Worm (Caenorhabditis elegans) whole organism, midembryonic: ENCODE data around the gene pgp-9.

ENCODE experiments used
- T22C8.4 ChIP-seq: fragments of 200-800 bp; sonication (Bioruptor generic); IDR thresholded peaks from 2 replicates; pipeline ENCODE4 v1.3.6; 2022; ENCODE audit warnings: missing genetic modification characterization, missing compliant biosample characterization
- cog-1 ChIP-seq: sonication (generic microtip); optimal IDR thresholded peaks from 2 replicates; lab custom pipeline; 2016; ENCODE audit warnings: missing genetic modification characterization, missing compliant biosample characterization
- flt-1 ChIP-seq: fragments of 200-800 bp; sonication (Bioruptor generic); IDR thresholded peaks from 2 replicates; pipeline ENCODE4 v1.3.6; 2022; ENCODE audit warnings: missing genetic modification characterization, missing compliant biosample characterization
- klf-2 ChIP-seq: fragments of 200-800 bp; sonication (Bioruptor generic); conservative IDR thresholded peaks from 2 replicates; pipeline ENCODE4 v1.3.6; 2022; ENCODE audit warnings: missing genetic modification reagents, missing genetic modification characterization, missing compliant biosample characterization
- med-1 ChIP-seq: sonication (generic microtip); optimal IDR thresholded peaks from 2 replicates; lab custom pipeline; 2017; ENCODE audit warnings: missing genetic modification characterization, mild to moderate bottlenecking, missing compliant biosample characterization, antibody characterized with exemption, missing genetic modification reagents; ENCODE audit not compliant: insufficient read depth
- ref-1 ChIP-seq: fragments of 200-800 bp; sonication (Bioruptor generic); conservative IDR thresholded peaks from 2 replicates; pipeline ENCODE4 v1.3.6; 2022; ENCODE audit warnings: missing genetic modification reagents, missing genetic modification characterization, missing compliant biosample characterization
- tab-1 ChIP-seq: fragments of 200-800 bp; sonication (Bioruptor generic); IDR thresholded peaks from 2 replicates; pipeline ENCODE4 v1.3.6; 2022; ENCODE audit warnings: missing genetic modification characterization, missing compliant biosample characterization
- ztf-23 ChIP-seq: fragments of 200-800 bp; sonication (Bioruptor generic); IDR thresholded peaks from 2 replicates; pipeline ENCODE4 v1.3.6; 2022; ENCODE audit warnings: missing genetic modification reagents, missing genetic modification characterization, missing compliant biosample characterization
- ztf-29 ChIP-seq: fragments of 200-800 bp; sonication (Bioruptor generic); IDR thresholded peaks from 2 replicates; pipeline ENCODE4 v1.3.6; 2022; ENCODE audit warnings: missing genetic modification reagents, missing genetic modification characterization, missing compliant biosample characterization

pgp-9 gene

ce11 chrV:17810053-17810452 lies 54.4 kb downstream of the pgp-9 start, which contains the start of gene srh-296:
Gene srh-296 (plus strand): TSS chrV:17810353.
- TF ChIP-seq cog-1 (tag; lab: Kevin White, UChicago): no peak
- no peak for TF ChIP-seq T22C8.4 (GFP tag; lab: Robert Waterston, UW)
- TF ChIP-seq flt-1: no peak
- TF ChIP-seq klf-2: no peak
- no peak for TF ChIP-seq ztf-23 (GFP tag; lab: Robert Waterston, UW)
- no peak for TF ChIP-seq ztf-29 (GFP tag; lab: Robert Waterston, UW)
- TF ChIP-seq med-1: no peak
- TF ChIP-seq ref-1 (GFP tag; lab: Robert Waterston, UW): no peak
- no peak for TF ChIP-seq tab-1 (GFP tag; lab: Robert Waterston, UW)

DNA sequence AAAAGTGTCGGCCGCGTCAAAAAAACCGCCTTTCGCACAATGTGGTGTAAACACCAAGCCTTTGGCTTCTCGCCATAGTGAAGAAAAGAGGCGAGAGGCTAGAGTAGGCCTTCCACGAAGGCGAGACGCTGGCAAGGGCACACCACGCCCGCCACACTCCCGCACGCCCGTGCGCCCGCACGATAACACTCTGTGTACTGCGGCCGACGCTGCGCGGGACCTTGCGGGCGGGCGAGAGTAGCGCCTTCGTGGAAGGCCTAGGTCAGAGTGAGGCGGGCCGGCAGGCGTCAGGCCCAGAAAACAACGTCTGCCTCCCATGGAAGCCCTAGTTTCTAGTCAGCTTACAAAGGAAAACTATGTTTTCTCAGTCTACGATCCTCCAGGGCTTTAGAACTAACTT lies 56.4 kb downstream of the pgp-9 start:
- TF ChIP-seq flt-1 (no peak), med-1 (no peak), klf-2 (no peak)
